Fruit fly (Drosophila melanogaster) whole organism, adult: ENCODE results near the gene beta'COP.

Experiments used
- CG11617 ChIP-seq: fragments of 200-800 bp; sonication (Bioruptor generic); optimal IDR thresholded peaks from 2 replicates; lab custom pipeline; 2017; ENCODE audit warnings: mild to moderate bottlenecking, missing biosample characterization, missing genetic modification reagents, missing genetic modification characterization
- CG12768 ChIP-seq: fragments of 200-800 bp; sonication (Bioruptor generic); optimal IDR thresholded peaks from 2 replicates; lab custom pipeline; 2017; ENCODE audit warnings: missing biosample characterization, missing genetic modification characterization, mild to moderate bottlenecking, moderate library complexity, missing genetic modification reagents
- CG14711 ChIP-seq: fragments of 200-800 bp; sonication (Bioruptor generic); optimal IDR thresholded peaks from 2 replicates; lab custom pipeline; 2018; ENCODE audit warnings: missing biosample characterization, mild to moderate bottlenecking, missing genetic modification characterization, moderate library complexity
- CG1620 ChIP-seq: fragments of 200-800 bp; sonication (Bioruptor generic); optimal IDR thresholded peaks from 2 replicates; lab custom pipeline; 2016; ENCODE audit warnings: missing biosample characterization, missing genetic modification characterization
- CG33017 ChIP-seq: fragments of 200-800 bp; sonication (Bioruptor generic); optimal IDR thresholded peaks from 2 replicates; lab custom pipeline; 2018; ENCODE audit warnings: missing biosample characterization, mild to moderate bottlenecking, missing genetic modification characterization, moderate library complexity
- CG5204 ChIP-seq: fragments of 200-800 bp; sonication (Bioruptor generic); optimal IDR thresholded peaks from 2 replicates; lab custom pipeline; 2016; ENCODE audit warnings: missing biosample characterization, missing genetic modification characterization
- CG7045 ChIP-seq: fragments of 200-800 bp; sonication (Bioruptor generic); optimal IDR thresholded peaks from 2 replicates; lab custom pipeline; 2017; ENCODE audit warnings: missing biosample characterization, mild to moderate bottlenecking, missing genetic modification characterization
- CG7101 ChIP-seq: fragments of 200-800 bp; sonication (Bioruptor generic); optimal IDR thresholded peaks from 2 replicates; lab custom pipeline; 2018; ENCODE audit warnings: missing biosample characterization, mild to moderate bottlenecking, missing genetic modification characterization, moderate library complexity
- Clk ChIP-seq: fragments of 200-800 bp; sonication (Bioruptor generic); optimal IDR thresholded peaks from 2 replicates; lab custom pipeline; 2017; ENCODE audit warnings: missing biosample characterization, missing genetic modification characterization
- Crg-1 ChIP-seq: fragments of 200-800 bp; sonication (Bioruptor generic); optimal IDR thresholded peaks from 2 replicates; lab custom pipeline; 2016; ENCODE audit warnings: missing biosample characterization, missing genetic modification characterization
- Hr96 ChIP-seq: fragments of 200-800 bp; sonication (Bioruptor generic); optimal IDR thresholded peaks from 2 replicates; lab custom pipeline; 2016; ENCODE audit warnings: missing biosample characterization, missing genetic modification characterization
- Mnt ChIP-seq: fragments of 200-800 bp; sonication (Bioruptor generic); optimal IDR thresholded peaks from 2 replicates; lab custom pipeline; 2016; ENCODE audit warnings: missing biosample characterization, mild to moderate bottlenecking, missing genetic modification characterization
- bab1 ChIP-seq: fragments of 200-800 bp; sonication (Bioruptor generic); optimal IDR thresholded peaks from 3 replicates; lab custom pipeline; 2019; ENCODE audit warnings: missing biosample characterization, mild to moderate bottlenecking, missing genetic modification characterization, moderate library complexity
- cic ChIP-seq: fragments of 200-800 bp; sonication (Bioruptor generic); optimal IDR thresholded peaks from 2 replicates; lab custom pipeline; 2017; ENCODE audit warnings: missing biosample characterization, mild to moderate bottlenecking, missing genetic modification characterization, moderate library complexity
- cnc ChIP-seq, 2 experiments: fragments of >200 bp; optimal IDR thresholded peaks; 2 replicates each; lab custom pipeline; 2017
- kay ChIP-seq: fragments of 200-800 bp; sonication (Bioruptor generic); peaks from one replicate; lab custom pipeline; 2016; ENCODE audit warnings: missing biosample characterization, missing genetic modification characterization, borderline replicate concordance
- ovo ChIP-seq: fragments of 200-800 bp; sonication (Bioruptor generic); optimal IDR thresholded peaks from 2 replicates; lab custom pipeline; 2016; ENCODE audit warnings: missing biosample characterization, missing genetic modification characterization
- pad ChIP-seq: fragments of 200-800 bp; sonication (Bioruptor generic); optimal IDR thresholded peaks from 3 replicates; lab custom pipeline; 2017; ENCODE audit warnings: missing biosample characterization, missing genetic modification characterization, mild to moderate bottlenecking, moderate library complexity, missing genetic modification reagents
- tj ChIP-seq: fragments of 200-800 bp; sonication (Bioruptor generic); optimal IDR thresholded peaks from 3 replicates; lab custom pipeline; 2017; ENCODE audit warnings: missing biosample characterization, mild to moderate bottlenecking, missing genetic modification characterization, moderate library complexity
- toe ChIP-seq: fragments of 200-800 bp; sonication (Bioruptor generic); optimal IDR thresholded peaks from 2 replicates; lab custom pipeline; 2016; ENCODE audit warnings: missing biosample characterization, missing genetic modification characterization

beta'COP gene

DNA sequence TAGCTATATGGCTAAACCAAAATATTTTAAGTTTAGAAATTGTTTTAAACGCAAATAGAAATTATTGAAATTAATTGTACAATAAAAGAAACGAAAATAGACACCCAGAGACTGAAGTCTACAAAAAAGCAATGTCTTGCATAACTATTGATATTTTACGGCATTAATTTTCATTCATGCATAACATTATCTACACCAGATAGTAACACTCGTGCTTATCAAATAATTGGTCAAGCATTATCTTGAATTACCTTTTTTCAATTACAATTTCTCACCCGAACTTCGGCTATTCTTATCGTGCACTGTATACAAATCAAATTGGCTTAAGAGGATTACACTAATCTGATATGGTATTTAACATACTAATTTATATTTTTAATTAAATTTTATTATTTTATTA is 2.6 kb upstream of the beta'COP start:
- no peak for TF ChIP-seq Clk (GFP tag; lab: Kevin White, UChicago)
- peak; percentile 71 for TF ChIP-seq cic (GFP tag; lab: Kevin White, UChicago)

dm6 chr2L:13382351-13383029 is 3.8 kb downstream of the beta'COP start, which contains the start of gene loqs:
loqs (plus strand) TSS chr2L:13382652.
- TF ChIP-seq CG11617 (no peak), Crg-1 (no peak), toe (no peak), CG7101 (tag; lab: Kevin White, UChicago) (peak; percentile 49), CG12768 (no peak), CG7045 (GFP tag; lab: Kevin White, UChicago) (no peak), CG1620 (GFP tag; lab: Kevin White, UChicago) (peak; percentile 60), bab1 (peak; percentile 64), CG5204 (GFP tag; lab: Kevin White, UChicago) (no peak), CG33017 (tag; lab: Kevin White, UChicago) (no peak), Mnt (GFP tag; lab: Kevin White, UChicago) (no peak), kay (GFP tag; lab: Kevin White, UChicago) (no peak), cic (GFP tag; lab: Kevin White, UChicago) (no peak), Clk (GFP tag; lab: Kevin White, UChicago) (no peak), Hr96 (no peak), CG14711 (tag; lab: Kevin White, UChicago) (peak; percentile 56)

dm6 chr2L:13387255-13387654 is 8.6 kb downstream of the beta'COP start, which contains the start of the genes Ing5 and CG7099:
Ing5 (minus strand) TSS chr2L:13387312.
CG7099 (plus strand) TSS chr2L:13387571.
- TF ChIP-seq CG11617 (peak; percentile 96), CG7101 (tag; lab: Kevin White, UChicago) (peak; percentile 96), CG5204 (GFP tag; lab: Kevin White, UChicago) (no peak), cic (GFP tag; lab: Kevin White, UChicago) (peak; percentile 71), Crg-1 (peak; percentile 94), CG1620 (GFP tag; lab: Kevin White, UChicago) (peak; percentile 97), tj (GFP tag; lab: Kevin White, UChicago) (peak; percentile 87), bab1 (peak; percentile 99), toe (peak; percentile 98), CG14711 (tag; lab: Kevin White, UChicago) (peak; percentile 97), Clk (GFP tag; lab: Kevin White, UChicago) (peak; percentile 91), pad (peak; percentile 86), CG33017 (tag; lab: Kevin White, UChicago) (peak; percentile 93), kay (GFP tag; lab: Kevin White, UChicago) (peak; percentile 98), Mnt (GFP tag; lab: Kevin White, UChicago) (peak; percentile 92), Hr96 (peak; percentile 89), CG7045 (GFP tag; lab: Kevin White, UChicago) (peak; percentile 94), ovo (GFP tag; lab: Kevin White, UChicago) (peak; percentile 92), CG12768 (peak; percentile 94), cnc (optimal IDR thresholded peaks at IDR 0.05; lab: Kevin White, UChicago) (no peak)

DNA sequence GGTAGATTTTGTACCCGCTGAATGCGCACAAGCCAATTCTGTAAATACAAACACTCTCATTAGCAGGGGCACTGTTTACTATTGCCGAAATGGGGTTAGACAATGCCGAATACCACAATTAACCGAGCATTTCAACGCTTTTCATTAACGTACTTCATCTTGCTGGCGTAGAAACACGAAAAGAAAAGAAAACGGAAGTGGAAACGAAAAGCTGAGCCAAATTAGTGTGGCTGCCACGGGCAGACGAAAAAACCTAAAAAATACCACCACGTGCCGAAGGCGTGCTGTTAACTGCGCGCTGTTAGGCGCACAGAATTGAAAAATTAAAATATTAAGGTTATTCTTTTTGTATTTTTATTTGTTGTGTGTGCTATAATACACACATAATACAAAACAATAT is 16.2 kb downstream of the beta'COP start, which contains the start of gene RpL24:
RpL24 (minus strand) TSS at position 229 of the 400 bp plus-strand sequence.
- TF ChIP-seq toe (peak; percentile 85), pad (peak; percentile 87), CG7045 (GFP tag; lab: Kevin White, UChicago) (peak; percentile 89), Mnt (GFP tag; lab: Kevin White, UChicago) (peak; percentile 99), CG11617 (peak; percentile 97), CG14711 (tag; lab: Kevin White, UChicago) (peak; percentile 85), cic (GFP tag; lab: Kevin White, UChicago) (peak; percentile 79), CG33017 (tag; lab: Kevin White, UChicago) (peak; percentile 88), CG5204 (GFP tag; lab: Kevin White, UChicago) (peak; percentile 89), tj (GFP tag; lab: Kevin White, UChicago) (peak; percentile 77), CG7101 (tag; lab: Kevin White, UChicago) (peak; percentile 96), bab1 (peak; percentile 99), Clk (GFP tag; lab: Kevin White, UChicago) (peak; percentile 65), cnc (optimal IDR thresholded peaks at IDR 0.05; lab: Kevin White, UChicago) (no peak), Crg-1 (peak; percentile 98), CG12768 (peak; percentile 91), Hr96 (peak; percentile 90), kay (GFP tag; lab: Kevin White, UChicago) (no peak), ovo (GFP tag; lab: Kevin White, UChicago) (peak; percentile 95), CG1620 (GFP tag; lab: Kevin White, UChicago) (peak; percentile 98)

DNA sequence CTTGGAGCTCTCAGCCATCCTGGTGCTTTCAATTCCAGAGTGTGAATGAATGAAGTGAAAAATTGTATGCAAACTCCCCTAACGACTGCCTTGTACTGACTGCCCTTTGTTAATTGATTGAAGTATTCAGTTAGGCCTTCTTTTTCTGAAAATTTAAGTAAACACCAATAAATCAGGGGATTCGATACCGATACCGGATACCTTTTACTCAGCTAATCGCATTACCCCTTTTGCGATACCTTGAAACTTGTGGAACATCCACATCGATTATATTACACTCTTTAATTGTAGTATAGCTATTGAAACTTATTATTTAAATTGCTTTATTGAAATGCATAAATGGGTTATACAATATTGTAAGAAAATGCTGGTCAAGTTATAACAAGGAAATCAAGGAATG is 17.4 kb downstream of the beta'COP start, which contains the start of gene CG16957:
CG16957 (minus strand) TSS at position 101 of the 400 bp plus-strand sequence.
- TF ChIP-seq cic (GFP tag; lab: Kevin White, UChicago) (no peak), Hr96 (no peak), Crg-1 (no peak), CG1620 (GFP tag; lab: Kevin White, UChicago) (no peak), bab1 (no peak), toe (no peak), cnc (optimal IDR thresholded peaks at IDR 0.05; lab: Kevin White, UChicago) (no peak), CG33017 (tag; lab: Kevin White, UChicago) (no peak), pad (no peak), CG14711 (tag; lab: Kevin White, UChicago) (no peak), Mnt (GFP tag; lab: Kevin White, UChicago) (no peak)

DNA sequence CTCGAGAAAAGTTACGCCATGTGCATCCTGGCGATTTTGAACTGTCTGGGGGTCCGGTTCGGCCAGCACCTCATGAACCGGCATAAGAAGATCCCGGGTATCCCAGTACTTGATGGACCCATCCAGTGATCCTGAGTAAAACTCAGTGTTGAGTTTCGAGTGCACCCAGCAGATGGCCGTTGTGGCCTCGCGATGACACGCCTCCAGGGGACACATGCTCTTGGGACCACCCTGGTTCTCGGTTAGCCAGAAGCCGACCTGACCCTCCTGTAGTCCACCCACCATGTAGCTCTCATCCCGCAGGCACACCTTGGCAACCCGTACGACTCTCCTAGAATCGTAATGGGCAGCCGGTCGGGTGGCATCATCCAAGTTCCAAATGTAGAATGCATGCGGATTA is 18.7 kb downstream of the beta'COP start:
- TF ChIP-seq toe (no peak), kay (GFP tag; lab: Kevin White, UChicago) (no peak), cic (GFP tag; lab: Kevin White, UChicago) (no peak), CG7045 (GFP tag; lab: Kevin White, UChicago) (no peak), cnc (optimal IDR thresholded peaks at IDR 0.05; lab: Kevin White, UChicago) (no peak), bab1 (no peak), CG5204 (GFP tag; lab: Kevin White, UChicago) (no peak), CG33017 (tag; lab: Kevin White, UChicago) (no peak), CG12768 (no peak), CG14711 (tag; lab: Kevin White, UChicago) (no peak), tj (GFP tag; lab: Kevin White, UChicago) (no peak), CG1620 (GFP tag; lab: Kevin White, UChicago) (no peak), Crg-1 (no peak), ovo (GFP tag; lab: Kevin White, UChicago) (no peak), pad (no peak), CG11617 (no peak), CG7101 (tag; lab: Kevin White, UChicago) (no peak), Mnt (GFP tag; lab: Kevin White, UChicago) (no peak), Hr96 (no peak)
